Worm (Caenorhabditis elegans) whole organism, L2 larva: Measurements from ENCODE around the gene K10C9.1.

ENCODE experiments used
- R02D3.7 ChIP-seq: fragments of 150-350 bp; optimal IDR thresholded peaks from 2 replicates; lab custom pipeline; 2014; ENCODE audit warnings: missing biosample characterization, missing genetic modification characterization
- alr-1 ChIP-seq: fragments of 150-350 bp; optimal IDR thresholded peaks from 2 replicates; lab custom pipeline; 2014; ENCODE audit warnings: missing biosample characterization, missing genetic modification characterization
- aly-2 ChIP-seq: fragments of 150-350 bp; optimal IDR thresholded peaks from 2 replicates; lab custom pipeline; 2014; ENCODE audit warnings: missing biosample characterization, missing genetic modification characterization
- blmp-1 ChIP-seq: sonication (generic microtip); optimal IDR thresholded peaks from 2 replicates; lab custom pipeline; 2017; ENCODE audit warnings: missing genetic modification characterization, mild to moderate bottlenecking, missing compliant biosample characterization, antibody characterized with exemption, moderate library complexity; ENCODE audit not compliant: insufficient read depth
- crh-2 ChIP-seq: sonication (generic microtip); optimal IDR thresholded peaks from 2 replicates; lab custom pipeline; 2017; ENCODE audit warnings: missing biosample characterization, missing genetic modification characterization
- dmd-4 ChIP-seq: sonication (generic microtip); optimal IDR thresholded peaks from 2 replicates; lab custom pipeline; 2017; ENCODE audit warnings: missing biosample characterization, missing genetic modification characterization
- egl-27 ChIP-seq: sonication (generic microtip); optimal IDR thresholded peaks from 3 replicates; lab custom pipeline; 2017; ENCODE audit warnings: missing biosample characterization, missing genetic modification reagents, missing genetic modification characterization
- elt-3 ChIP-seq: sonication (generic microtip); optimal IDR thresholded peaks from 2 replicates; lab custom pipeline; 2017; ENCODE audit warnings: missing biosample characterization, missing genetic modification characterization
- gmeb-1 ChIP-seq: fragments of 150-350 bp; optimal IDR thresholded peaks from 2 replicates; lab custom pipeline; 2014; ENCODE audit warnings: missing biosample characterization, missing genetic modification characterization
- lin-11 ChIP-seq: fragments of 150-350 bp; sonication (generic microtip); optimal IDR thresholded peaks from 2 replicates; lab custom pipeline; 2014; ENCODE audit warnings: missing biosample characterization, missing genetic modification characterization, inconsistent platforms, mixed read lengths
- lin-13 ChIP-seq: fragments of 150-350 bp; optimal IDR thresholded peaks from 2 replicates; lab custom pipeline; 2014; ENCODE audit warnings: missing biosample characterization, missing genetic modification reagents, missing genetic modification characterization
- lin-39 ChIP-seq: fragments of 150-350 bp; optimal IDR thresholded peaks from 2 replicates; lab custom pipeline; 2014; ENCODE audit warnings: missing biosample characterization, missing genetic modification reagents, missing genetic modification characterization
- mab-5 ChIP-seq: fragments of 150-350 bp; optimal IDR thresholded peaks from 2 replicates; lab custom pipeline; 2014; ENCODE audit warnings: missing biosample characterization, missing genetic modification characterization
- mbf-1 ChIP-seq: sonication (generic microtip); optimal IDR thresholded peaks from 2 replicates; lab custom pipeline; 2017; ENCODE audit warnings: missing biosample characterization, missing genetic modification characterization
- nhr-10 ChIP-seq: sonication (generic microtip); optimal IDR thresholded peaks from 2 replicates; lab custom pipeline; 2017; ENCODE audit warnings: missing biosample characterization, missing genetic modification characterization
- nhr-11 ChIP-seq: fragments of 150-350 bp; optimal IDR thresholded peaks from 2 replicates; lab custom pipeline; 2014; ENCODE audit warnings: missing biosample characterization, missing genetic modification characterization
- nhr-12 ChIP-seq: fragments of 150-350 bp; optimal IDR thresholded peaks from 2 replicates; lab custom pipeline; 2014; ENCODE audit warnings: missing biosample characterization, missing genetic modification characterization
- nhr-129 ChIP-seq: fragments of 150-350 bp; optimal IDR thresholded peaks from 2 replicates; lab custom pipeline; 2014; ENCODE audit warnings: missing biosample characterization, missing genetic modification characterization
- nhr-21 ChIP-seq: fragments of 150-350 bp; optimal IDR thresholded peaks from 2 replicates; lab custom pipeline; 2014; ENCODE audit warnings: missing biosample characterization, missing genetic modification characterization
- nhr-237 ChIP-seq: fragments of 150-350 bp; optimal IDR thresholded peaks from 2 replicates; lab custom pipeline; 2014; ENCODE audit warnings: missing biosample characterization, missing genetic modification characterization
- peb-1 ChIP-seq: fragments of 150-350 bp; optimal IDR thresholded peaks from 2 replicates; lab custom pipeline; 2014; ENCODE audit warnings: missing biosample characterization, missing genetic modification characterization
- sma-9 ChIP-seq, 2 experiments: fragments of 150-350 bp in 1 of 2; sonication (generic microtip) in 1 of 2; optimal IDR thresholded peaks; 2 replicates each; lab custom pipeline; 2014 to 2016; ENCODE audit warnings: missing genetic modification characterization in 2 of 2, mild to moderate bottlenecking in 1 of 2, missing biosample characterization in 1 of 2, missing compliant biosample characterization in 1 of 2, missing genetic modification reagents in 1 of 2, moderate library complexity in 1 of 2
- unc-39 ChIP-seq: fragments of 150-350 bp; optimal IDR thresholded peaks from 2 replicates; lab custom pipeline; 2014; ENCODE audit warnings: missing biosample characterization, missing genetic modification characterization
- unc-55 ChIP-seq: fragments of 150-350 bp; sonication (generic microtip); optimal IDR thresholded peaks from 3 replicates; lab custom pipeline; 2014; ENCODE audit warnings: missing biosample characterization, missing genetic modification reagents, missing genetic modification characterization
- ztf-1 ChIP-seq: fragments of 200-800 bp; sonication (Bioruptor generic); conservative IDR thresholded peaks from 2 replicates; pipeline ENCODE4 v1.3.6; 2022; ENCODE audit warnings: missing genetic modification characterization, missing compliant biosample characterization
- ztf-4 ChIP-seq: fragments of 150-350 bp; optimal IDR thresholded peaks from 2 replicates; lab custom pipeline; 2014; ENCODE audit warnings: missing biosample characterization, missing genetic modification characterization

The K10C9.1 gene

DNA sequence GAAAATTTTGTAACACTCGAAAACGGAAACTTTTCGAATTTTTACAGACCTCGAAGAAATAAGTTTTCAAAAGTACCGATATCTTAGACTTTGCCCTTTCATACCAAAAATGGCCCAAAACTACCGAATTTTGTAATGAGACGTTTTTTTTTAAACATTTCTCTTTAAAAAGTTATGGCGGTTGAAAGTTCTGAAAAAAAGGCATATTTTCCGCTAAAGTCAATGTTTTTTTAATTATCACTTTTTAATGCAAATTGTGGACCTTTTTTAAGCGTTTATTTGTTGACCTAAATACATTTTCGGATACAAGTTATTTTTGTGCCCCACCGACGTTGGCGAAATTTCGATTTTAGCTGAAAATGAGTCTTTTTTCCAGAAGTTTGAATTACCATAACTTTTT, 27.5 kb downstream of the K10C9.1 start:
- TF ChIP-seq peb-1 (no peak), dmd-4 (tag; lab: Kevin White, UChicago) (no peak), nhr-129 (tag; lab: Kevin White, UChicago) (no peak)

DNA sequence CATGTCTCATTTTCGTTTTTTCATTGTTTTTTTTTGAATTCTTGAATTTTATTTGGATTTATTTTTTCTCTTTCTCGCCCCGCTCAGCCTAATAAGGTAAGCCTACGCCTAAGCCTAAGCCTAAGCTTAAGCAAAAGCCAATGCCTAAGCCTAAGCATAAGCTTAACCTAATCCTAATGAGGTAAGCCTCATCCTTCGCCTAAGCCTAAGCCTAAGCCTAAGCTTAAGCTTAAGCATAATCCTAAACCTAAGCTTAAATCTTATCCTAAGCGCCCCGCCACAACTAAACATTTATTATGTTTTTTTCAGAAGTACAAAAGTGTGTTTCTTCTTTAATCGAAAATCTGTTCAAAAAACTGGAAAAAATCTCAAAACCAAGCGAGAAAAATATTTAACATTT, 37.1 kb downstream of the K10C9.1 start:
- TF ChIP-seq ztf-1 (GFP tag; lab: Robert Waterston, UW) (no peak), mbf-1 (no peak), alr-1 (no peak), blmp-1 (tag; lab: Kevin White, UChicago) (no peak), nhr-12 (tag; lab: Kevin White, UChicago) (no peak), nhr-21 (tag; lab: Kevin White, UChicago) (no peak), nhr-10 (tag; lab: Kevin White, UChicago) (no peak), sma-9 (GFP tag; optimal IDR thresholded peaks at IDR 0.05; lab: Kevin White, UChicago) (no peak), sma-9 (tag; optimal IDR thresholded peaks at IDR 0.05; lab: Kevin White, UChicago) (no peak), nhr-237 (tag; lab: Kevin White, UChicago) (no peak), unc-39 (tag; lab: Kevin White, UChicago) (no peak), elt-3 (no peak), aly-2 (tag; lab: Kevin White, UChicago) (no peak), ztf-4 (tag; lab: Kevin White, UChicago) (no peak), lin-13 (no peak), lin-11 (no peak), R02D3.7 (tag; lab: Kevin White, UChicago) (no peak)

DNA sequence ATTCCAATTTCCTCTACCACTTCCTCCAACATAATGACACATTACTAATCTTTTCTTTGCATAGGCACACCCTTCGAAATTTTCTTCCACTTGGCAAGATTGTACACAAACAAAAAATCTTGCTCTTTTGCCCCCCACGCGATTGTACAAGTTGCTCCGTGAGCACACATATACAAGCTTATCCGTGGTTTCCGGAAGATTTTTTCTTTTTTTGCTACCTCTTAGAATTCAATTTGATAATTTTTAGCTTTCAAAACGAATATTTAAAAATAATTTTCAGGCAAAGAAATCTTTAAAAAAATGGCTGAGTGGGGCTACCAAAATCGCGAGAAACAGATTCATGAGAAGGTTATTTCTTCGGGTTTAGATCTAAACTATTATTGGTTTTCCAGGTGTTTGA, 37.6 kb downstream of the K10C9.1 start, which contains the start of gene Y50D4B.1:
Gene Y50D4B.1 (plus strand): TSS at position 301 of the 400 bp plus-strand sequence.
- no peak for TF ChIP-seq crh-2 (tag; lab: Kevin White, UChicago)
- no peak for TF ChIP-seq unc-39 (tag; lab: Kevin White, UChicago)
- TF ChIP-seq lin-39 (tag; lab: Kevin White, UChicago): no peak
- TF ChIP-seq blmp-1 (tag; lab: Kevin White, UChicago): no peak
- no peak for TF ChIP-seq unc-55 (GFP tag; lab: Kevin White, UChicago)
- TF ChIP-seq dmd-4 (tag; lab: Kevin White, UChicago): no peak

DNA sequence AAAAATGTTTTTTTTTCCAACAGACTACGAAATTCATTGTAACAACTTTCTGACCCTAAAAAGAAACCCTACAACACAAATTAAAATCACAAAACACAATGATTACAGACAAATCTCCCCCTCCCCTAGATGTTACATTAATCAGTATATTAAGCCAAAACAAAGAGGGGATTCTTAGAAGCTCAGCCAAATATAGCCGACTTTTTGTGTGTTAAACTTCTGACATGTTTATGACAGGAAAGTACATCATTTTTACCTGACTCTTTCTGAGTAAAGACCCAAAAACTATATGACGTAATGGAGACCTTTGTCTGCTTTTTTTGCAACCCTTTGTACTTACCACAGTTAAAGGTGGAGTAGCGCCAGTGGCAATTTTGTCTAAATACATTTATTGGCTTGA, 45.1 kb downstream of the K10C9.1 start:
- no peak for TF ChIP-seq nhr-11 (tag; lab: Kevin White, UChicago)
- no peak for TF ChIP-seq egl-27
- TF ChIP-seq R02D3.7 (tag; lab: Kevin White, UChicago): no peak
- no peak for TF ChIP-seq nhr-10 (tag; lab: Kevin White, UChicago)
- no peak for TF ChIP-seq alr-1
- no peak for TF ChIP-seq ztf-4 (tag; lab: Kevin White, UChicago)
- no peak for TF ChIP-seq ztf-1 (GFP tag; lab: Robert Waterston, UW)
- no peak for TF ChIP-seq gmeb-1 (tag; lab: Kevin White, UChicago)
- no peak for TF ChIP-seq blmp-1 (tag; lab: Kevin White, UChicago)
- TF ChIP-seq mab-5: no peak
